Fruit fly (Drosophila melanogaster) whole organism, embryonic: Measurements from ENCODE around the gene CG4313.
A peak's percentile ranks its signal among the peaks of the same experiment; 100 is the strongest.

Source experiments
- Awh ChIP-seq: fragments of 200-800 bp; sonication (Bioruptor generic); IDR thresholded peaks from 2 replicates; pipeline ENCODE4, ENCODE4 v1.3.6; 2022; ENCODE audit warnings: missing biosample characterization, missing genetic modification characterization
- B-H1 ChIP-seq: fragments of 200-800 bp; sonication (Bioruptor generic); IDR thresholded peaks from 3 replicates; pipeline ENCODE4 v1.3.6; 2022; ENCODE audit warnings: missing biosample characterization, missing genetic modification characterization
- C15 ChIP-seq: fragments of 200-800 bp; sonication (Bioruptor generic); IDR thresholded peaks from 3 replicates; pipeline ENCODE4 v1.3.6; 2022; ENCODE audit warnings: missing biosample characterization, missing genetic modification characterization
- CG14710 ChIP-seq: fragments of 200-800 bp; sonication (Bioruptor generic); optimal IDR thresholded peaks from 3 replicates; lab custom pipeline; 2019; ENCODE audit warnings: missing biosample characterization, mild to moderate bottlenecking, missing genetic modification characterization, moderate library complexity
- CG15073 ChIP-seq: fragments of 200-800 bp; sonication (Bioruptor generic); optimal IDR thresholded peaks from 2 replicates; lab custom pipeline; 2016; ENCODE audit warnings: missing biosample characterization, missing genetic modification characterization
- CG15479 ChIP-seq: fragments of 200-800 bp; sonication (Bioruptor generic); optimal IDR thresholded peaks from 3 replicates; lab custom pipeline; 2019; ENCODE audit warnings: missing biosample characterization, mild to moderate bottlenecking, missing genetic modification characterization, moderate library complexity
- CG15696 ChIP-seq: fragments of 200-800 bp; sonication (Bioruptor generic); optimal IDR thresholded peaks from 2 replicates; lab custom pipeline; 2019; ENCODE audit warnings: missing biosample characterization, mild to moderate bottlenecking, missing genetic modification characterization, moderate library complexity
- CG16813 ChIP-seq: fragments of 200-800 bp; sonication (Bioruptor generic); IDR thresholded peaks from 3 replicates; pipeline ENCODE4 v1.3.6; 2022; ENCODE audit warnings: missing biosample characterization, missing genetic modification characterization; ENCODE audit not compliant: partially characterized antibody
- CG16815 ChIP-seq: fragments of 200-800 bp; sonication (Bioruptor generic); optimal IDR thresholded peaks from 3 replicates; lab custom pipeline; 2017; ENCODE audit warnings: missing biosample characterization, mild to moderate bottlenecking, missing genetic modification characterization
- CG17802 ChIP-seq: fragments of 200-800 bp; sonication (Bioruptor generic); optimal IDR thresholded peaks from 2 replicates; lab custom pipeline; 2018; ENCODE audit warnings: missing biosample characterization, mild to moderate bottlenecking, missing genetic modification characterization, moderate library complexity
- CG17912 ChIP-seq: fragments of 200-800 bp; sonication (Bioruptor generic); optimal IDR thresholded peaks from 2 replicates; lab custom pipeline; 2018; ENCODE audit warnings: missing biosample characterization, mild to moderate bottlenecking, missing genetic modification characterization
- CG30020 ChIP-seq: fragments of 200-800 bp; optimal IDR thresholded peaks from 2 replicates; lab custom pipeline; 2019; ENCODE audit warnings: missing biosample characterization, mild to moderate bottlenecking, missing genetic modification characterization, moderate library complexity
- CG30431 ChIP-seq: fragments of 200-800 bp; sonication (Bioruptor generic); optimal IDR thresholded peaks from 2 replicates; lab custom pipeline; 2017; ENCODE audit warnings: missing biosample characterization, missing genetic modification characterization
- CG31388 ChIP-seq: fragments of 200-800 bp; sonication (Bioruptor generic); optimal IDR thresholded peaks from 2 replicates; lab custom pipeline; 2016; ENCODE audit warnings: missing biosample characterization, missing genetic modification characterization
- CG32767 ChIP-seq: fragments of 200-800 bp; sonication (Bioruptor generic); IDR thresholded peaks from 2 replicates; pipeline ENCODE4 v1.3.6; 2022; ENCODE audit warnings: missing biosample characterization, missing genetic modification characterization
- CG42726 ChIP-seq: fragments of 200-800 bp; sonication (Bioruptor generic); IDR thresholded peaks from 2 replicates; pipeline ENCODE4 v1.3.6; 2022; ENCODE audit warnings: missing biosample characterization, missing genetic modification characterization; ENCODE audit not compliant: partially characterized antibody
- CG4707 ChIP-seq: fragments of 200-800 bp; sonication (Bioruptor generic); optimal IDR thresholded peaks from 2 replicates; lab custom pipeline; 2018; ENCODE audit warnings: missing biosample characterization, mild to moderate bottlenecking, missing genetic modification characterization, moderate library complexity
- CG5180 ChIP-seq: fragments of 200-800 bp; sonication (Bioruptor generic); optimal IDR thresholded peaks from 3 replicates; lab custom pipeline; 2017; ENCODE audit warnings: missing biosample characterization, missing genetic modification characterization, mild to moderate bottlenecking, moderate library complexity, missing genetic modification reagents
- CG6791 ChIP-seq: fragments of 200-800 bp; sonication (Bioruptor generic); IDR thresholded peaks from 3 replicates; pipeline ENCODE4 v1.3.6; 2022; ENCODE audit warnings: missing biosample characterization, missing genetic modification characterization; ENCODE audit not compliant: partially characterized antibody
- CG6813 ChIP-seq: fragments of 200-800 bp; sonication (Bioruptor generic); optimal IDR thresholded peaks from 2 replicates; lab custom pipeline; 2017; ENCODE audit warnings: missing biosample characterization, missing genetic modification characterization, mild to moderate bottlenecking, moderate library complexity, missing genetic modification reagents
- CG7745 ChIP-seq: fragments of 200-800 bp; sonication (Bioruptor generic); optimal IDR thresholded peaks from 2 replicates; lab custom pipeline; 2018; ENCODE audit warnings: missing biosample characterization, mild to moderate bottlenecking, missing genetic modification characterization, moderate library complexity
- CG7786 ChIP-seq: fragments of 200-800 bp; sonication (Bioruptor generic); optimal IDR thresholded peaks from 2 replicates; lab custom pipeline; 2016; ENCODE audit warnings: missing biosample characterization, missing genetic modification characterization
- Dll ChIP-seq: fragments of 200-800 bp; sonication (Bioruptor generic); IDR thresholded peaks from 4 replicates; pipeline ENCODE4 v1.3.6; 2022; ENCODE audit warnings: missing biosample characterization, missing genetic modification characterization; ENCODE audit not compliant: partially characterized antibody
- Dp ChIP-seq: fragments of 200-800 bp; sonication (Bioruptor generic); optimal IDR thresholded peaks from 2 replicates; lab custom pipeline; 2018; ENCODE audit warnings: missing biosample characterization, mild to moderate bottlenecking, missing genetic modification characterization, moderate library complexity
- E2f2 ChIP-seq: fragments of 200-800 bp; sonication (Bioruptor generic); IDR thresholded peaks from 2 replicates; pipeline ENCODE4 v1.3.6; 2022; ENCODE audit warnings: missing biosample characterization, missing genetic modification characterization
- Gug ChIP-seq: fragments of 200-800 bp; sonication (Bioruptor generic); IDR thresholded peaks from 4 replicates; pipeline ENCODE4 v1.3.6; 2022; ENCODE audit warnings: missing biosample characterization, missing genetic modification characterization
- Lhr ChIP-seq: fragments of 200-800 bp; sonication (Bioruptor generic); optimal IDR thresholded peaks from 3 replicates; lab custom pipeline; 2017; ENCODE audit warnings: mild to moderate bottlenecking, missing biosample characterization, missing genetic modification reagents, missing genetic modification characterization
- Meics ChIP-seq: fragments of 200-800 bp; sonication (Bioruptor generic); optimal IDR thresholded peaks from 2 replicates; lab custom pipeline; 2017; ENCODE audit warnings: missing biosample characterization, mild to moderate bottlenecking, missing genetic modification characterization
- NFAT ChIP-seq: fragments of 200-800 bp; sonication (Bioruptor generic); IDR thresholded peaks from 2 replicates; pipeline ENCODE4 v1.3.6; 2022; ENCODE audit warnings: missing biosample characterization, missing genetic modification characterization
- Oaz ChIP-seq: fragments of 200-800 bp; sonication (Bioruptor generic); IDR thresholded peaks from 2 replicates; pipeline ENCODE4 v1.3.6; 2022; ENCODE audit warnings: missing biosample characterization, missing genetic modification characterization
- Ptx1 ChIP-seq: fragments of 200-800 bp; sonication (Bioruptor generic); IDR thresholded peaks from 2 replicates; pipeline ENCODE4 v1.3.6; 2022; ENCODE audit warnings: missing biosample characterization, missing genetic modification characterization
- Rx ChIP-seq: fragments of 200-800 bp; sonication (Bioruptor generic); IDR thresholded peaks from 2 replicates; pipeline ENCODE4 v1.3.6; 2022; ENCODE audit warnings: missing biosample characterization, missing genetic modification characterization
- Sox100B ChIP-seq: fragments of 200-800 bp; sonication (Bioruptor generic); optimal IDR thresholded peaks from 3 replicates; lab custom pipeline; 2018; ENCODE audit warnings: missing biosample characterization, mild to moderate bottlenecking, missing genetic modification characterization
- Sox102F ChIP-seq: fragments of 200-800 bp; sonication (Bioruptor generic); optimal IDR thresholded peaks from 2 replicates; lab custom pipeline; 2018; ENCODE audit warnings: missing biosample characterization, mild to moderate bottlenecking, missing genetic modification characterization, moderate library complexity
- Usf ChIP-seq: fragments of 200-800 bp; sonication (Bioruptor generic); optimal IDR thresholded peaks from 2 replicates; lab custom pipeline; 2017; ENCODE audit warnings: missing genotype, missing biosample characterization, missing genetic modification characterization
- btn ChIP-seq: fragments of 200-800 bp; sonication (Bioruptor generic); optimal IDR thresholded peaks from 2 replicates; lab custom pipeline; 2016; ENCODE audit warnings: missing biosample characterization, missing genetic modification characterization
- cg ChIP-seq: fragments of 200-800 bp; sonication (Bioruptor generic); optimal IDR thresholded peaks from 3 replicates; lab custom pipeline; 2019; ENCODE audit warnings: missing biosample characterization, mild to moderate bottlenecking, missing genetic modification characterization, moderate library complexity
- eve ChIP-seq, 2 experiments: fragments of >200 bp; optimal IDR thresholded peaks; 2 replicates each; lab custom pipeline; 2017; ENCODE audit warnings: missing biosample characterization in 2 of 2, missing genetic modification characterization in 2 of 2
- fd64A ChIP-seq: fragments of 200-800 bp; sonication (Bioruptor generic); optimal IDR thresholded peaks from 3 replicates; lab custom pipeline; 2018; ENCODE audit warnings: missing biosample characterization, mild to moderate bottlenecking, missing genetic modification characterization
- ind ChIP-seq: fragments of 200-800 bp; sonication (Bioruptor generic); optimal IDR thresholded peaks from 3 replicates; lab custom pipeline; 2016; ENCODE audit warnings: missing biosample characterization, missing genetic modification characterization
- inv ChIP-seq: fragments of 200-800 bp; sonication (Bioruptor generic); IDR thresholded peaks from 2 replicates; pipeline ENCODE4 v1.3.6; 2022; ENCODE audit warnings: missing biosample characterization, missing genetic modification characterization; ENCODE audit not compliant: partially characterized antibody
- lov ChIP-seq, 2 experiments: fragments of 200-800 bp in 1 of 2; fragments of >200 bp in 1 of 2; sonication (Bioruptor generic) in 1 of 2; IDR thresholded peaks in 1 of 2; optimal IDR thresholded peaks in 1 of 2; 2 replicates in 1 of 2; 3 replicates in 1 of 2; pipeline versions ENCODE4 v1.3.6 to Lab custom; 2017 to 2022; ENCODE audit warnings: missing biosample characterization in 1 of 2, missing genetic modification characterization in 1 of 2
- row ChIP-seq: fragments of 200-800 bp; sonication (Bioruptor generic); IDR thresholded peaks from 3 replicates; pipeline ENCODE4 v1.3.6; 2022; ENCODE audit warnings: missing biosample characterization, missing genetic modification characterization
- scrt ChIP-seq: fragments of 200-800 bp; sonication (Bioruptor generic); optimal IDR thresholded peaks from 2 replicates; lab custom pipeline; 2018; ENCODE audit warnings: missing biosample characterization, mild to moderate bottlenecking, missing genetic modification characterization, moderate library complexity
- sens-2 ChIP-seq: fragments of 200-800 bp; sonication (Bioruptor generic); IDR thresholded peaks from 2 replicates; pipeline ENCODE4 v1.3.6; 2022; ENCODE audit warnings: missing biosample characterization, missing genetic modification characterization
- seq ChIP-seq: fragments of 200-800 bp; sonication (Bioruptor generic); IDR thresholded peaks from 2 replicates; pipeline ENCODE4 v1.3.6; 2022; ENCODE audit warnings: missing biosample characterization, missing genetic modification characterization
- slbo ChIP-seq: fragments of 200-800 bp; sonication (Bioruptor generic); IDR thresholded peaks from 2 replicates; pipeline ENCODE4 v1.3.6; 2022; ENCODE audit warnings: missing biosample characterization, missing genetic modification characterization
- so ChIP-seq: fragments of 200-800 bp; sonication (Bioruptor generic); IDR thresholded peaks from 3 replicates; pipeline ENCODE4 v1.3.6; 2022; ENCODE audit warnings: missing biosample characterization, missing genetic modification characterization

The CG4313 gene

DNA sequence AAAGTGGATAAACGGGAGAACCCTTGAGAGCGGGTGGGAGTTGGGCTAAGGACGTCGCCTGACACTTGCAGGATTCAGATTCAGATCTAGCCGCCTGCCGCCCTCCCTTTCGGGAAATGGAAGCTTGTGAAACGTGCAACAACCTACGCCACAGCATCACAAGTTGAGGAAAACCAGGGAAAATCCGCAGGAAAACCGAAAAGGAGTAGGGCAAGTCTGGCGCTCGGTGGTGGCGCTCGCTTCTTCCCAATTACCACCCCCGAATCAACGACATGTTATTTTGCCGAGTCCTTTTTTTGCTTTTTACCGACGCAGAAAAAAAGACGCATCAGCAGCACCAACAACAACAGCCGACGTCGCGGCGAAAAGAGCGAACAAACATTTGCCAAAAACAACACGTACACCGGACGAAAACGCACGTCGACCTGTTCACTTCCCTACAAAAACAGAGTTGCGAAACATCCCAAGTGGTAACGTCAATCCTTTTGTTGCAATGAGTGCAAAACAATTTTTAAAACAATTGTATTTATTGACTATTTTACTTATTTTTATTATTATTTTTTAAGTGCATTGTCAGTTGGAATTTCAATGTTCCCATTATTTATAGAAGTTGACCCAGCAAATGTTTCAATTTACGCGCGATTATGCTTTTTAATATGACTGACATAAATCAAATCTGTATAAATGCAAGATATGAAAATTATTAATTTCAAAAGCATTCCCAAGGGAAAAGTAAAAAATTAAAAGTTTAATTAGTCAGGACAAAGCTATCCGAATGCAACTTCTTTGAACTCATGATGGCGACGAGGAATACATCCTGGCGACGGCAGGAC, 30.2 kb upstream of the CG4313 start:
- TF ChIP-seq Meics (GFP tag; lab: Kevin White, UChicago), result peak; percentile 69
- no peak for TF ChIP-seq Sox102F (GFP tag; lab: Kevin White, UChicago)
- 0 out of 3 replicates have a peak, but pooled peaks have one; percentile 47 for TF ChIP-seq so (GFP tag; lab: Robert Waterston, UW)
- TF ChIP-seq fd64A (GFP tag; lab: Kevin White, UChicago), result no peak
- no peak for TF ChIP-seq eve (GFP tag; optimal IDR thresholded peaks at IDR 0.05; lab: Kevin White, UChicago)
- no peak for TF ChIP-seq Lhr
- no peak for TF ChIP-seq btn
- TF ChIP-seq row (GFP tag; lab: Robert Waterston, UW), result peak; percentile 84
- no peak for TF ChIP-seq CG15479 (GFP tag; lab: Kevin White, UChicago)
- TF ChIP-seq E2f2 (GFP tag; lab: Robert Waterston, UW), result peak; percentile 41
- no peak for TF ChIP-seq CG17912 (GFP tag; lab: Kevin White, UChicago)
- no peak for TF ChIP-seq CG14710 (tag; lab: Kevin White, UChicago)
- peak; percentile 45; the same call in 1 of the 2 replicates for TF ChIP-seq Awh (GFP tag; lab: Robert Waterston, UW)
- TF ChIP-seq CG15073 (GFP tag; lab: Kevin White, UChicago), result no peak
- TF ChIP-seq CG16813 (GFP tag; lab: Robert Waterston, UW), result no peak
- peak; percentile 61 for TF ChIP-seq Rx
- peak; percentile 7 for TF ChIP-seq CG5180 (GFP tag; lab: Kevin White, UChicago)
- TF ChIP-seq CG30431 (GFP tag; lab: Kevin White, UChicago), result peak; percentile 17
- TF ChIP-seq CG30020, result no peak
- TF ChIP-seq CG17802 (tag; lab: Kevin White, UChicago), result no peak
- TF ChIP-seq Dll (GFP tag; lab: Robert Waterston, UW), result no peak
- no peak for TF ChIP-seq C15 (GFP tag; lab: Robert Waterston, UW)
- TF ChIP-seq CG42726 (GFP tag; lab: Robert Waterston, UW), result no peak
- no peak for TF ChIP-seq CG4707 (GFP tag; lab: Kevin White, UChicago)
- peak; percentile 74 for TF ChIP-seq Ptx1
- TF ChIP-seq lov (optimal IDR thresholded peaks at IDR 0.05; lab: Kevin White, UChicago), result no peak
- no peak for TF ChIP-seq lov (GFP tag; IDR thresholded peaks at IDR 0.05; lab: Robert Waterston, UW)
- 0 out of 2 replicates have a peak, but pooled peaks have one; percentile 22 for TF ChIP-seq CG32767 (GFP tag; lab: Robert Waterston, UW)
- TF ChIP-seq Sox100B (GFP tag; lab: Kevin White, UChicago), result peak; percentile 54
- 0 out of 2 replicates have a peak, but pooled peaks have one; percentile 28 for TF ChIP-seq sens-2 (GFP tag; lab: Robert Waterston, UW)
- TF ChIP-seq CG16815, result peak; percentile 26
- TF ChIP-seq cg, result no peak
- TF ChIP-seq CG7786, result no peak
- no peak for TF ChIP-seq CG6791
- no peak for TF ChIP-seq Usf
- peak; percentile 50; the same call in 1 of the 2 replicates for TF ChIP-seq NFAT (GFP tag; lab: Robert Waterston, UW)
- TF ChIP-seq CG15696 (tag; lab: Kevin White, UChicago), result no peak
- TF ChIP-seq CG31388 (GFP tag; lab: Kevin White, UChicago), result no peak
- TF ChIP-seq B-H1, result 0 out of 3 replicates have a peak, but pooled peaks have one; percentile 33
- peak; percentile 54 for TF ChIP-seq scrt (GFP tag; lab: Kevin White, UChicago)
- TF ChIP-seq inv (GFP tag; lab: Robert Waterston, UW), result no peak
- no peak for TF ChIP-seq CG6813 (GFP tag; lab: Kevin White, UChicago)
- no peak for TF ChIP-seq Dp (GFP tag; lab: Kevin White, UChicago)
- TF ChIP-seq Oaz (GFP tag; lab: Robert Waterston, UW), result no peak
- peak; percentile 58; the same call in 1 of the 2 replicates for TF ChIP-seq seq
- TF ChIP-seq ind, result peak; percentile 49
- peak; percentile 71 for TF ChIP-seq Gug (GFP tag; lab: Robert Waterston, UW)
- TF ChIP-seq slbo, result peak; percentile 78
- TF ChIP-seq CG7745 (tag; lab: Kevin White, UChicago), result no peak
